Fruit fly (Drosophila melanogaster): ENCODE data around the gene CG8671.

- TF ChIP-seq CG14655 (GFP tag; optimal IDR thresholded peaks at IDR 0.05) (no peak), Pif1A (GFP tag; optimal IDR thresholded peaks at IDR 0.05) (no peak)
These were observed 27.7 kb downstream of the CG8671 start, which contains the start of gene Gr39a for dm6 chr2L:21290434-21290833.
